Worm (Caenorhabditis elegans) whole organism, mixed stage, embryonic: Measurements from ENCODE around the gene C05C10.5.
A peak's percentile ranks its signal among the peaks of the same experiment; 100 is the strongest.

ENCODE experiments used
- M03D4.4 ChIP-seq: sonication (generic microtip); optimal IDR thresholded peaks from 2 replicates; lab custom pipeline; 2017; ENCODE audit warnings: mild to moderate bottlenecking, missing genetic modification characterization, missing compliant biosample characterization
- bed-3 ChIP-seq: fragments of 200-800 bp; sonication (Bioruptor generic); optimal IDR thresholded peaks from 3 replicates; lab custom pipeline; 2018; ENCODE audit warnings: mild to moderate bottlenecking, missing genetic modification characterization, moderate library complexity, missing compliant biosample characterization
- blmp-1 ChIP-seq: fragments of 150-350 bp; optimal IDR thresholded peaks from 2 replicates; lab custom pipeline; 2014; ENCODE audit warnings: missing biosample characterization, missing genetic modification characterization
- ceh-39 ChIP-seq: fragments of 150-350 bp; optimal IDR thresholded peaks from 2 replicates; lab custom pipeline; 2014; ENCODE audit warnings: missing biosample characterization, missing genetic modification characterization
- ceh-43 ChIP-seq: fragments of 200-800 bp; sonication (Bioruptor generic); optimal IDR thresholded peaks from 2 replicates; lab custom pipeline; 2018; ENCODE audit warnings: mild to moderate bottlenecking, missing genetic modification characterization, moderate library complexity, missing compliant biosample characterization
- ceh-83 ChIP-seq: fragments of 200-800 bp; sonication (Bioruptor generic); optimal IDR thresholded peaks from 2 replicates; lab custom pipeline; 2018; ENCODE audit warnings: mild to moderate bottlenecking, missing genetic modification characterization, missing compliant biosample characterization
- ces-1 ChIP-seq: fragments of 150-350 bp; optimal IDR thresholded peaks from 2 replicates; lab custom pipeline; 2014; ENCODE audit warnings: missing biosample characterization, missing genetic modification reagents, missing genetic modification characterization
- cnd-1 ChIP-seq: fragments of 200-800 bp; sonication (Bioruptor generic); optimal IDR thresholded peaks from 2 replicates; lab custom pipeline; 2018; ENCODE audit warnings: mild to moderate bottlenecking, missing genetic modification characterization, missing compliant biosample characterization
- drap-1 ChIP-seq: fragments of 200-800 bp; sonication (Bioruptor generic); optimal IDR thresholded peaks from 3 replicates; lab custom pipeline; 2018; ENCODE audit warnings: mild to moderate bottlenecking, missing genetic modification characterization, missing compliant biosample characterization
- elt-1 ChIP-seq: sonication (generic microtip); optimal IDR thresholded peaks from 2 replicates; lab custom pipeline; 2017; ENCODE audit warnings: missing genetic modification characterization, mild to moderate bottlenecking, missing compliant biosample characterization, antibody characterized with exemption, moderate library complexity, borderline replicate concordance; ENCODE audit not compliant: insufficient read depth
- elt-3 ChIP-seq: fragments of 150-350 bp; optimal IDR thresholded peaks from 2 replicates; lab custom pipeline; 2014; ENCODE audit warnings: missing biosample characterization, missing genetic modification characterization
- flh-1 ChIP-seq: fragments of 200-800 bp; sonication (Bioruptor generic); optimal IDR thresholded peaks from 2 replicates; lab custom pipeline; 2018; ENCODE audit warnings: mild to moderate bottlenecking, missing genetic modification characterization, moderate library complexity, missing compliant biosample characterization
- ham-2 ChIP-seq: fragments of 200-800 bp; sonication (Bioruptor generic); optimal IDR thresholded peaks from 2 replicates; lab custom pipeline; 2018; ENCODE audit warnings: mild to moderate bottlenecking, missing genetic modification characterization, missing compliant biosample characterization
- hlh-1 ChIP-seq: fragments of 150-350 bp; optimal IDR thresholded peaks from 2 replicates; lab custom pipeline; 2014; ENCODE audit warnings: missing biosample characterization, missing genetic modification reagents, missing genetic modification characterization
- lin-13 ChIP-seq: fragments of 150-350 bp; optimal IDR thresholded peaks from 2 replicates; lab custom pipeline; 2014; ENCODE audit warnings: missing biosample characterization, missing genetic modification characterization
- lin-32 ChIP-seq: fragments of 200-800 bp; sonication (Bioruptor generic); optimal IDR thresholded peaks from 2 replicates; lab custom pipeline; 2018; ENCODE audit warnings: mild to moderate bottlenecking, missing genetic modification characterization, missing compliant biosample characterization
- lsy-2 ChIP-seq: fragments of 150-350 bp; optimal IDR thresholded peaks from 2 replicates; lab custom pipeline; 2014; ENCODE audit warnings: missing biosample characterization, missing genetic modification characterization
- mab-5 ChIP-seq: fragments of 150-350 bp; optimal IDR thresholded peaks from 2 replicates; lab custom pipeline; 2014; ENCODE audit warnings: missing biosample characterization, missing genetic modification characterization
- mep-1 ChIP-seq: fragments of 150-350 bp; optimal IDR thresholded peaks from 2 replicates; lab custom pipeline; 2017; ENCODE audit warnings: missing biosample characterization, missing genetic modification reagents, missing genetic modification characterization, inconsistent platforms
- mls-2 ChIP-seq: sonication (generic microtip); optimal IDR thresholded peaks from 2 replicates; lab custom pipeline; 2016; ENCODE audit warnings: mild to moderate bottlenecking, missing genetic modification characterization, moderate library complexity, missing compliant biosample characterization
- nhr-12 ChIP-seq: fragments of 150-350 bp; optimal IDR thresholded peaks from 2 replicates; lab custom pipeline; 2014; ENCODE audit warnings: missing biosample characterization, missing genetic modification characterization
- nhr-2 ChIP-seq: fragments of 150-350 bp; optimal IDR thresholded peaks from 2 replicates; lab custom pipeline; 2014; ENCODE audit warnings: missing biosample characterization, missing genetic modification characterization
- nhr-237 ChIP-seq: fragments of 150-350 bp; optimal IDR thresholded peaks from 2 replicates; lab custom pipeline; 2014; ENCODE audit warnings: missing biosample characterization, missing genetic modification characterization
- nhr-28 ChIP-seq: fragments of 150-350 bp; optimal IDR thresholded peaks from 2 replicates; lab custom pipeline; 2014; ENCODE audit warnings: missing biosample characterization, missing genetic modification characterization
- nhr-76 ChIP-seq: sonication (generic microtip); optimal IDR thresholded peaks from 2 replicates; lab custom pipeline; 2017; ENCODE audit warnings: missing biosample characterization, missing genetic modification characterization
- pha-4 ChIP-seq: fragments of 150-350 bp; optimal IDR thresholded peaks from 2 replicates; lab custom pipeline; 2018; ENCODE audit warnings: missing biosample characterization, missing genetic modification reagents, missing genetic modification characterization
- sem-2 ChIP-seq: fragments of 200-800 bp; sonication (Bioruptor generic); optimal IDR thresholded peaks from 2 replicates; lab custom pipeline; 2018; ENCODE audit warnings: mild to moderate bottlenecking, missing genetic modification characterization, missing compliant biosample characterization
- snpc-4 ChIP-seq: fragments of 150-350 bp; optimal IDR thresholded peaks from 2 replicates; lab custom pipeline; 2014; ENCODE audit warnings: missing biosample characterization, missing genetic modification characterization
- sptf-1 ChIP-seq: sonication (generic microtip); optimal IDR thresholded peaks from 2 replicates; lab custom pipeline; 2017; ENCODE audit warnings: mild to moderate bottlenecking, missing genetic modification characterization, moderate library complexity, missing compliant biosample characterization
- tbx-8 ChIP-seq: fragments of 200-800 bp; sonication (Bioruptor generic); optimal IDR thresholded peaks from 2 replicates; lab custom pipeline; 2018; ENCODE audit warnings: mild to moderate bottlenecking, missing genetic modification characterization, moderate library complexity, missing compliant biosample characterization
- unc-120 ChIP-seq: sonication (generic microtip); optimal IDR thresholded peaks from 2 replicates; lab custom pipeline; 2017; ENCODE audit warnings: missing genetic modification characterization, missing compliant biosample characterization; ENCODE audit not compliant: poor library complexity, severe bottlenecking
- unc-39 ChIP-seq: fragments of 150-350 bp; optimal IDR thresholded peaks from 2 replicates; lab custom pipeline; 2014; ENCODE audit warnings: missing biosample characterization, missing genetic modification characterization
- unc-62 ChIP-seq: fragments of 150-350 bp; optimal IDR thresholded peaks from 2 replicates; lab custom pipeline; 2014; ENCODE audit warnings: missing biosample characterization, missing genetic modification reagents, missing genetic modification characterization
- zip-8 ChIP-seq: fragments of 150-350 bp; optimal IDR thresholded peaks from 2 replicates; lab custom pipeline; 2014; ENCODE audit warnings: missing biosample characterization, missing genetic modification characterization
- ztf-11 ChIP-seq: fragments of 150-350 bp; optimal IDR thresholded peaks from 2 replicates; lab custom pipeline; 2014; ENCODE audit warnings: missing biosample characterization, missing genetic modification characterization

C05C10.5 gene

DNA sequence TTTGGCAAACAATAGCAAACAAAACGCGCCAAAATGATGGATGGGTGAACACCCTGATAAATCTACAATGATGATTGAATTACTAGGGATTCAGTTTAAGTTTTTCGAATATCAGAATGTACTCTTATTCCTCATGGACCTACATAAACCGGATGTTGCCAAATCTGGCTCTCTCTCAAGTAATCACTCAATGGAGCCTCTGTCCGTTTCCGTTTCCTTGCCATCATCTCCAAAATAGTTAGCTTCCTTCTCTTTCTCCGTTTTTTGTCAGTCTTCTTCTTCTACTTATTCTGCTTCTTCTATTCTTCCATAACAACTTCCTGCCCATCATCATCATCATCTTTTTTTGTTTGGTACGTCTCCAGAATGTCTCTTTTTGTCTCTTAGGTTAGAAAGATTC, 26.5 kb downstream of the C05C10.5 start:
- TF ChIP-seq hlh-1: no peak
- TF ChIP-seq mep-1 (tag; lab: Kevin White, UChicago): no peak
- TF ChIP-seq flh-1 (GFP tag; lab: Kevin White, UChicago): no peak
- TF ChIP-seq nhr-28 (tag; lab: Kevin White, UChicago): no peak
- no peak for TF ChIP-seq mab-5
- no peak for TF ChIP-seq drap-1 (GFP tag; lab: Kevin White, UChicago)
- no peak for TF ChIP-seq sptf-1 (tag; lab: Kevin White, UChicago)
- no peak for TF ChIP-seq unc-62

DNA sequence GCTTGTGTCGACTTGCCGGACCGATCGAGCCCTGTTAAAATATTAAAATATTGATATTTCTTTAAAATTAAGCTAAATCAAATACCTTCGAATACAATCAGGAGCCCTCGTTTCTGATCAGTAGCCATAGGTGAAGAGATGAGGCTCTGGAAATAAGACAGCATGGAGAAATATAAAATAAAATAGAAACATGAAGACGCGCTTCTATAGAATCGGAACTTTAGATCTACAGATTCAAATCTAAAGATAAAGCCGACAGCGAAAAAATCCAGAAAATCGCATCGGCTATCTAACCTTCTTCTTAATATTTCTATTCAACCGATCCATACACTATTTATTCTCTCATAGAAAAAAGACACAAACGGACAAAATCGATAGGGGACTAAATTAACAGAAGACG, 28.1 kb downstream of the C05C10.5 start, which contains the start of gene dtmk-1:
TSS of gene dtmk-1 (minus strand) at position 146 of the 400 bp plus-strand sequence.
- TF ChIP-seq cnd-1 (tag; lab: Kevin White, UChicago): no peak
- peak; percentile 86 for TF ChIP-seq elt-1 (tag; lab: Kevin White, UChicago)
- TF ChIP-seq lsy-2 (tag; lab: Kevin White, UChicago): no peak

DNA sequence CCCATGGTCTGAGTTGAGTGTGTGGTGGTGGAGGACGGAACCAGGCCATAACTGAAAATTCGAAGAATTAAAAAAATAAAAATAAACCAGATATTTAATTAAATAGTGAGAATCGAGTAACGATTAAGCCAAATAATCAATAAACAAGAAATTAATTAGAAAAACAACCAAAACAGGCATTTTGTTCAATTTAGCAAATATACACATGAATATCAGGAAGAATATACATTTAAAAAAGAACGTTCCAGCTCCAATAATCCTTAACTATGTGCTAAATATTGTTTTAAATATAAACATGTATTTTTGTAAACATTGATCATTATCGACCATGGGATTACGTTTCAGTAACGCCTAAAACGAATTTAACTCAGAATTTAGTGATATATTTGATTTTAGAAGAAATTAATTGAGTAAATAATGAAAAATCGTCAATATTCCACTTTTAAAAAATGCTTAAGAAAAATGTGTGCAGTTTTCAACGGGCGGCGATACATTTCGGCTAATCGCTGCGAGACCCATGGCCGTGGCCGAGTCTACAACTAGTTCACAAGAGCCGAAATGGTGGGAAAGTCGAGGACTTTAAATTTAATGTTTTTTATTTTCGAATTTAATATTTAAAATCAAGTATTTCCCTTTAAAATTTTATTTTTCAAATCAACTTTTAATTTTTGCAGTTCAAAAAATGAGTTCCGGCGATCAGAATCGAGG, 29.3 kb downstream of the C05C10.5 start, which contains the start of the genes R53.4 and psf-1:
TSS of gene R53.4 (minus strand) at position 51 of the 708 bp plus-strand sequence.
TSS of gene psf-1 (plus strand) at position 675 of the 708 bp plus-strand sequence.
- TF ChIP-seq ztf-11 (tag; lab: Kevin White, UChicago) (no peak), mep-1 (tag; lab: Kevin White, UChicago) (peak; percentile 81), tbx-8 (no peak), ces-1 (GFP tag; lab: Kevin White, UChicago) (peak; percentile 0), lsy-2 (tag; lab: Kevin White, UChicago) (peak; percentile 71), snpc-4 (tag; lab: Kevin White, UChicago) (no peak), mab-5 (no peak), nhr-12 (no peak), ceh-83 (no peak), ceh-39 (tag; lab: Kevin White, UChicago) (no peak), zip-8 (tag; lab: Kevin White, UChicago) (no peak), cnd-1 (tag; lab: Kevin White, UChicago) (no peak), nhr-76 (no peak), ceh-43 (GFP tag; lab: Kevin White, UChicago) (no peak), drap-1 (GFP tag; lab: Kevin White, UChicago) (no peak), mls-2 (tag; lab: Kevin White, UChicago) (no peak), pha-4 (tag; lab: Kevin White, UChicago) (no peak), M03D4.4 (no peak), nhr-2 (tag; lab: Kevin White, UChicago) (no peak), hlh-1 (peak; percentile 4), flh-1 (GFP tag; lab: Kevin White, UChicago) (no peak), unc-120 (tag; lab: Kevin White, UChicago) (no peak), ham-2 (GFP tag; lab: Kevin White, UChicago) (peak; percentile 58), bed-3 (GFP tag; lab: Kevin White, UChicago) (no peak), unc-62 (no peak), elt-3 (no peak), lin-32 (no peak), lin-13 (tag; lab: Kevin White, UChicago) (no peak), blmp-1 (no peak), sptf-1 (tag; lab: Kevin White, UChicago) (no peak), nhr-237 (tag; lab: Kevin White, UChicago) (peak; percentile 51), sem-2 (GFP tag; lab: Kevin White, UChicago) (no peak), elt-1 (tag; lab: Kevin White, UChicago) (no peak), unc-39 (tag; lab: Kevin White, UChicago) (no peak), nhr-28 (tag; lab: Kevin White, UChicago) (no peak)
